Worm (Caenorhabditis elegans) whole organism, mixed stage, embryonic: Measurements from ENCODE around the gene T09A12.8.

Experiments
- bed-3 ChIP-seq: fragments of 200-800 bp; sonication (Bioruptor generic); optimal IDR thresholded peaks from 3 replicates; lab custom pipeline; 2018; ENCODE audit warnings: mild to moderate bottlenecking, missing genetic modification characterization, moderate library complexity, missing compliant biosample characterization
- blmp-1 ChIP-seq: fragments of 150-350 bp; optimal IDR thresholded peaks from 2 replicates; lab custom pipeline; 2014; ENCODE audit warnings: missing biosample characterization, missing genetic modification characterization
- ceh-39 ChIP-seq: fragments of 150-350 bp; optimal IDR thresholded peaks from 2 replicates; lab custom pipeline; 2014; ENCODE audit warnings: missing biosample characterization, missing genetic modification characterization
- ceh-43 ChIP-seq: fragments of 200-800 bp; sonication (Bioruptor generic); optimal IDR thresholded peaks from 2 replicates; lab custom pipeline; 2018; ENCODE audit warnings: mild to moderate bottlenecking, missing genetic modification characterization, moderate library complexity, missing compliant biosample characterization
- ces-1 ChIP-seq: fragments of 150-350 bp; optimal IDR thresholded peaks from 2 replicates; lab custom pipeline; 2014; ENCODE audit warnings: missing biosample characterization, missing genetic modification reagents, missing genetic modification characterization
- cnd-1 ChIP-seq: fragments of 200-800 bp; sonication (Bioruptor generic); optimal IDR thresholded peaks from 2 replicates; lab custom pipeline; 2018; ENCODE audit warnings: mild to moderate bottlenecking, missing genetic modification characterization, missing compliant biosample characterization
- elt-1 ChIP-seq: sonication (generic microtip); optimal IDR thresholded peaks from 2 replicates; lab custom pipeline; 2017; ENCODE audit warnings: missing genetic modification characterization, mild to moderate bottlenecking, missing compliant biosample characterization, antibody characterized with exemption, moderate library complexity, borderline replicate concordance; ENCODE audit not compliant: insufficient read depth
- flh-1 ChIP-seq: fragments of 200-800 bp; sonication (Bioruptor generic); optimal IDR thresholded peaks from 2 replicates; lab custom pipeline; 2018; ENCODE audit warnings: mild to moderate bottlenecking, missing genetic modification characterization, moderate library complexity, missing compliant biosample characterization
- ham-2 ChIP-seq: fragments of 200-800 bp; sonication (Bioruptor generic); optimal IDR thresholded peaks from 2 replicates; lab custom pipeline; 2018; ENCODE audit warnings: mild to moderate bottlenecking, missing genetic modification characterization, missing compliant biosample characterization
- hlh-1 ChIP-seq: fragments of 150-350 bp; optimal IDR thresholded peaks from 2 replicates; lab custom pipeline; 2014; ENCODE audit warnings: missing biosample characterization, missing genetic modification reagents, missing genetic modification characterization
- lin-32 ChIP-seq: fragments of 200-800 bp; sonication (Bioruptor generic); optimal IDR thresholded peaks from 2 replicates; lab custom pipeline; 2018; ENCODE audit warnings: mild to moderate bottlenecking, missing genetic modification characterization, missing compliant biosample characterization
- lsy-2 ChIP-seq: fragments of 150-350 bp; optimal IDR thresholded peaks from 2 replicates; lab custom pipeline; 2014; ENCODE audit warnings: missing biosample characterization, missing genetic modification characterization
- mab-5 ChIP-seq: fragments of 150-350 bp; optimal IDR thresholded peaks from 2 replicates; lab custom pipeline; 2014; ENCODE audit warnings: missing biosample characterization, missing genetic modification characterization
- mep-1 ChIP-seq: fragments of 150-350 bp; optimal IDR thresholded peaks from 2 replicates; lab custom pipeline; 2017; ENCODE audit warnings: missing biosample characterization, missing genetic modification reagents, missing genetic modification characterization, inconsistent platforms
- mls-2 ChIP-seq: sonication (generic microtip); optimal IDR thresholded peaks from 2 replicates; lab custom pipeline; 2016; ENCODE audit warnings: mild to moderate bottlenecking, missing genetic modification characterization, moderate library complexity, missing compliant biosample characterization
- nhr-12 ChIP-seq: fragments of 150-350 bp; optimal IDR thresholded peaks from 2 replicates; lab custom pipeline; 2014; ENCODE audit warnings: missing biosample characterization, missing genetic modification characterization
- nhr-2 ChIP-seq: fragments of 150-350 bp; optimal IDR thresholded peaks from 2 replicates; lab custom pipeline; 2014; ENCODE audit warnings: missing biosample characterization, missing genetic modification characterization
- nhr-237 ChIP-seq: fragments of 150-350 bp; optimal IDR thresholded peaks from 2 replicates; lab custom pipeline; 2014; ENCODE audit warnings: missing biosample characterization, missing genetic modification characterization
- nhr-28 ChIP-seq: fragments of 150-350 bp; optimal IDR thresholded peaks from 2 replicates; lab custom pipeline; 2014; ENCODE audit warnings: missing biosample characterization, missing genetic modification characterization
- nhr-76 ChIP-seq: sonication (generic microtip); optimal IDR thresholded peaks from 2 replicates; lab custom pipeline; 2017; ENCODE audit warnings: missing biosample characterization, missing genetic modification characterization
- pha-4 ChIP-seq: fragments of 150-350 bp; optimal IDR thresholded peaks from 2 replicates; lab custom pipeline; 2018; ENCODE audit warnings: missing biosample characterization, missing genetic modification reagents, missing genetic modification characterization
- sem-2 ChIP-seq: fragments of 200-800 bp; sonication (Bioruptor generic); optimal IDR thresholded peaks from 2 replicates; lab custom pipeline; 2018; ENCODE audit warnings: mild to moderate bottlenecking, missing genetic modification characterization, missing compliant biosample characterization
- snpc-4 ChIP-seq: fragments of 150-350 bp; optimal IDR thresholded peaks from 2 replicates; lab custom pipeline; 2014; ENCODE audit warnings: missing biosample characterization, missing genetic modification characterization
- sptf-1 ChIP-seq: sonication (generic microtip); optimal IDR thresholded peaks from 2 replicates; lab custom pipeline; 2017; ENCODE audit warnings: mild to moderate bottlenecking, missing genetic modification characterization, moderate library complexity, missing compliant biosample characterization
- tbx-8 ChIP-seq: fragments of 200-800 bp; sonication (Bioruptor generic); optimal IDR thresholded peaks from 2 replicates; lab custom pipeline; 2018; ENCODE audit warnings: mild to moderate bottlenecking, missing genetic modification characterization, moderate library complexity, missing compliant biosample characterization
- unc-120 ChIP-seq: sonication (generic microtip); optimal IDR thresholded peaks from 2 replicates; lab custom pipeline; 2017; ENCODE audit warnings: missing genetic modification characterization, missing compliant biosample characterization; ENCODE audit not compliant: poor library complexity, severe bottlenecking
- unc-39 ChIP-seq: fragments of 150-350 bp; optimal IDR thresholded peaks from 2 replicates; lab custom pipeline; 2014; ENCODE audit warnings: missing biosample characterization, missing genetic modification characterization
- unc-62 ChIP-seq: fragments of 150-350 bp; optimal IDR thresholded peaks from 2 replicates; lab custom pipeline; 2014; ENCODE audit warnings: missing biosample characterization, missing genetic modification reagents, missing genetic modification characterization
- zip-8 ChIP-seq: fragments of 150-350 bp; optimal IDR thresholded peaks from 2 replicates; lab custom pipeline; 2014; ENCODE audit warnings: missing biosample characterization, missing genetic modification characterization
- ztf-11 ChIP-seq: fragments of 150-350 bp; optimal IDR thresholded peaks from 2 replicates; lab custom pipeline; 2014; ENCODE audit warnings: missing biosample characterization, missing genetic modification characterization

Gene T09A12.8

DNA sequence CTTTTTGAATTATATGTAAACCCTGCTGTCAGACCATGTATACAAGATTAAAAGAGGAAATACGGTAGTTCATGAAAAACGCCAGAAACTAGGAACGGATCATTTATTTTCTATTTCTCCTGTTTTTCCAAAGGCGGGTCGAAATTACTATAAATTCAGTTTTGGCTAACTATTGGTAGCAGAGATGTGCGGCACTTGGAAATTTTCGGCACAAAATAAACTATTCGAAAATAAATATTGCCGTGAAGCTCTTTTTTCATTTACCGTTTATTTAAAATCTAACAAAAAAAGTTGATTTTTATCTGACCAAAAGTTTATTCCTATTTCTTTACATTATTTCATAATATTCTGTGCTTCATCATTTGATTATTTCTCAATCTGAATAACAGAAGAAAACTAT, 613 bp upstream of the T09A12.8 start, which contains the start of gene T09A12.1:
TSS of gene T09A12.1 (plus strand) at position 301 of the 400 bp plus-strand sequence.
- no peak for TF ChIP-seq snpc-4 (tag; lab: Kevin White, UChicago)
- TF ChIP-seq mab-5 (tag; lab: Kevin White, UChicago): no peak
- no peak for TF ChIP-seq ham-2 (GFP tag; lab: Kevin White, UChicago)
- no peak for TF ChIP-seq mep-1
- no peak for TF ChIP-seq ceh-43 (GFP tag; lab: Kevin White, UChicago)
- no peak for TF ChIP-seq zip-8 (tag; lab: Kevin White, UChicago)
- TF ChIP-seq flh-1: no peak
- no peak for TF ChIP-seq tbx-8 (GFP tag; lab: Kevin White, UChicago)
- TF ChIP-seq nhr-2: no peak
- TF ChIP-seq ceh-39 (tag; lab: Kevin White, UChicago): no peak
- TF ChIP-seq sptf-1: no peak
- no peak for TF ChIP-seq elt-1 (tag; lab: Kevin White, UChicago)
- no peak for TF ChIP-seq lin-32 (GFP tag; lab: Kevin White, UChicago)
- TF ChIP-seq, all 35 proteins: peak for 0

DNA sequence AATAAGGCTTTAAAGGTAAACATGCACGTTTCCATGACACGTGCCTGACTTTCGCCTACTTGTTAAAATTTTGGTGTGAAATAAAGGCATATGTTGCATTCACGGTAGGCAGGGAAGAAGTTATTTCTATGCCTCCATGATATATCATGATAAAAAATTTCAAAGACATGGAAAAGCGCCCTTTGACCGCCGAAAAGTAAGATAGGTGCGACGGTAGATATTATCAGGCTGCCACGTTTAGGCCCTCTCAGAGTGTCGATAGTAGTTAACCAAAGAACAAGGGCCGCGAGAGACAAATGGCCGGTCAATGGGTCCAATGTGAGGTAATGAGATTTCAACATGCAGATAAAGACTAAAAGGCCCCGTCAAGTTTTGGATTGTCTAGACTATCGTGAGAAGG, 329 bp downstream of the T09A12.8 start:
- no peak for TF ChIP-seq mls-2 (tag; lab: Kevin White, UChicago)
- no peak for TF ChIP-seq snpc-4 (tag; lab: Kevin White, UChicago)
- TF ChIP-seq mab-5 (tag; lab: Kevin White, UChicago): no peak
- TF ChIP-seq nhr-2: peak; percentile 71
- TF ChIP-seq elt-1 (tag; lab: Kevin White, UChicago): peak; percentile 72
- TF ChIP-seq, all 35 proteins: peak for 2

ce11 chrIV:8241312-8241833, 2.1 kb downstream of the T09A12.8 start:
- TF ChIP-seq nhr-237 (no peak), elt-1 (tag; lab: Kevin White, UChicago) (peak; percentile 79), bed-3 (GFP tag; lab: Kevin White, UChicago) (no peak)

DNA sequence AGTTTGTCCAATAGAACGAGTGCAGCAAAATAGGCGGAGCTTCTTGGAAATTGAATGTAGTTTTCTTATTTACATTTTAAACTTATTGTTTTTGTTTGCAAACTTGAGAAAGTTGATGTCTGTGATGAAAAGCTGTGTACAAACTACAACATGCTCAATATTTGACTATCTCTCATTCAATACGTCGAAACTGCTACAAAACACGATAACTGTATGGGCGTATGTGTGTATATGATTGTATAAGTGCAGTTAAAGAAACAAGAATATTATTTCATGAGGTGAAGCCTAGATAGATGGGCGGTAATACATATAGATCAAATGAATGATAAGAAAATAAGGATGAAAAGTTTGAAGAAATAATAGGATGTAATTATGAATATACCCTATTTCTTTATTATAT, 3.9 kb downstream of the T09A12.8 start:
- TF ChIP-seq ceh-43 (GFP tag; lab: Kevin White, UChicago) (no peak), hlh-1 (tag; lab: Kevin White, UChicago) (no peak)

DNA sequence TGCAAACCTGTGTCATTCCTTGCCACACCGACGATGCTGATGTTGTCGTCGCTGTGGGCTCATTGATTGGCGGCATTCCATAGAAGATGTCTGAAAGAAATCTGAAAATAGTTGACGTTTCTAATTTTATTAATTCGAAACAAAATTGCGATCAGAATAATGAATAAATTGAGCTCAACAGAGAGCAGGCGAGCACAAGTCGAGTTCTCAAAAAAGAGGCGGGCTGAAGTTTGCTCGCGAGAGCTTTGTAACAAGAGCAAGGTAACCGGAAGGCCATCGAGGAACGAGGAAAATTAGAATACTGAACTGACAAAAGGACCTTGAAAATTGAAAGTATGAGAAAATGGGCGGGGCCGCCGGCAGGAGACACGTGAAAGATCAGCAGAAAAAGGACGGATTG, 7.0 kb downstream of the T09A12.8 start, which contains the start of gene nhr-66:
TSS of gene nhr-66 (minus strand) at position 101 of the 400 bp plus-strand sequence.
- TF ChIP-seq flh-1 (no peak), lsy-2 (tag; lab: Kevin White, UChicago) (no peak), ces-1 (GFP tag; lab: Kevin White, UChicago) (no peak), unc-62 (no peak), sptf-1 (no peak), unc-120 (no peak), ceh-39 (tag; lab: Kevin White, UChicago) (no peak), nhr-76 (tag; lab: Kevin White, UChicago) (no peak), bed-3 (GFP tag; lab: Kevin White, UChicago) (no peak), lin-32 (GFP tag; lab: Kevin White, UChicago) (no peak), ztf-11 (tag; lab: Kevin White, UChicago) (no peak), tbx-8 (GFP tag; lab: Kevin White, UChicago) (no peak), elt-1 (tag; lab: Kevin White, UChicago) (no peak), unc-39 (tag; lab: Kevin White, UChicago) (no peak)
- TF ChIP-seq, all 35 proteins: peak for 0

DNA sequence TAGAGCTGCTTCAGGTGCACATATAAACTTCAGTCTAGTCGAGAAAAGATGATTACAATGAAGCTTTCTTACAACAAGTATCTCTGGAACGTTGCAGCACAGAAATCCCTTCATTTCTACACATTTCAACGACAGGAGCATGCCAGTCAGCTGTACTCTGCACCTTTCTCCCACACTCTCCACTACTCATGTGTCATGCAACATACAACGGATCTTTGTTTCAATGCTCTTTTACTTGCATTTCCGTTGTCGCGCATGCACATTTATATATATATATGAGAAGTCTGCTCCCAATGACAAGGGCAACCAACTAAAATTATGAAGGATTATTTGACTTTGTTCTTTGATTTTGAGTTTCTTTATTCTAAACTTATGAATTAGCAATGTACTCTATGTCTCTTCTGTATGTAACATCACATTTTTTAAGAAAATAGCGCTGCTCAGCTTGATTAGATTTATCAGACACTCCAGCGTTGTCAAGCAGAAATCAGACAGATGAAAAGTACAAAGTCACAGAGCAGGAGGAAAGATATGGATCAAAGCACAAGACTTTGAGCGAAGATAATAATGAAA, 8.3 kb downstream of the T09A12.8 start:
- no peak for TF ChIP-seq ces-1 (GFP tag; lab: Kevin White, UChicago)
- peak; percentile 31 for TF ChIP-seq hlh-1 (tag; lab: Kevin White, UChicago)
- TF ChIP-seq, all 35 proteins: peak for 1

ce11 chrIV:8234088-8234496, 9.4 kb downstream of the T09A12.8 start:
- TF ChIP-seq ztf-11 (tag; lab: Kevin White, UChicago) (no peak), sem-2 (GFP tag; lab: Kevin White, UChicago) (no peak), cnd-1 (no peak), blmp-1 (tag; lab: Kevin White, UChicago) (no peak), unc-62 (no peak), mab-5 (tag; lab: Kevin White, UChicago) (no peak), mls-2 (tag; lab: Kevin White, UChicago) (no peak), nhr-28 (tag; lab: Kevin White, UChicago) (no peak), nhr-12 (tag; lab: Kevin White, UChicago) (no peak), zip-8 (tag; lab: Kevin White, UChicago) (no peak), nhr-237 (no peak), lin-32 (GFP tag; lab: Kevin White, UChicago) (no peak), bed-3 (GFP tag; lab: Kevin White, UChicago) (no peak), pha-4 (no peak), snpc-4 (tag; lab: Kevin White, UChicago) (no peak), ham-2 (GFP tag; lab: Kevin White, UChicago) (no peak), flh-1 (no peak), ces-1 (GFP tag; lab: Kevin White, UChicago) (no peak)
